Fruit fly (Drosophila melanogaster) whole organism, embryonic: Measurements from ENCODE around the gene CAH3.

Experiments used
- Adf1 ChIP-seq: fragments of 200-800 bp; sonication (Bioruptor generic); IDR thresholded peaks from 2 replicates; pipeline ENCODE4 v1.3.6; 2022; ENCODE audit warnings: missing biosample characterization, missing genetic modification characterization
- Bteb2 ChIP-seq: fragments of 200-800 bp; sonication (Bioruptor generic); optimal IDR thresholded peaks from 2 replicates; lab custom pipeline; 2016; ENCODE audit warnings: missing biosample characterization, missing genetic modification characterization
- CG1024 ChIP-seq: fragments of 200-800 bp; sonication (Bioruptor generic); IDR thresholded peaks from 2 replicates; pipeline ENCODE4 v1.3.6; 2022; ENCODE audit warnings: missing biosample characterization, missing genetic modification characterization
- CG10654 ChIP-seq: fragments of 200-800 bp; sonication (Bioruptor generic); optimal IDR thresholded peaks from 2 replicates; lab custom pipeline; 2016; ENCODE audit warnings: missing biosample characterization, missing genetic modification characterization
- CG11093 ChIP-seq: fragments of 200-800 bp; sonication (Bioruptor generic); IDR thresholded peaks from 3 replicates; pipeline ENCODE4 v1.3.6; 2022; ENCODE audit warnings: missing biosample characterization, missing genetic modification characterization
- CG11695 ChIP-seq: fragments of 200-800 bp; sonication (Bioruptor generic); IDR thresholded peaks from 3 replicates; pipeline ENCODE4 v1.3.6; 2022; ENCODE audit warnings: missing biosample characterization, missing genetic modification characterization
- CG12769 ChIP-seq: fragments of 200-800 bp; sonication (Bioruptor generic); optimal IDR thresholded peaks from 2 replicates; lab custom pipeline; 2019; ENCODE audit warnings: missing biosample characterization, mild to moderate bottlenecking, missing genetic modification characterization, moderate library complexity
- CG17359 ChIP-seq: fragments of 200-800 bp; sonication (Bioruptor generic); optimal IDR thresholded peaks from 3 replicates; lab custom pipeline; 2018; ENCODE audit warnings: missing biosample characterization, mild to moderate bottlenecking, missing genetic modification characterization, moderate library complexity
- CG1792 ChIP-seq: fragments of 200-800 bp; sonication (Bioruptor generic); optimal IDR thresholded peaks from 2 replicates; lab custom pipeline; 2016; ENCODE audit warnings: missing biosample characterization, missing genetic modification characterization
- CG2678 ChIP-seq: fragments of 200-800 bp; sonication (Bioruptor generic); optimal IDR thresholded peaks from 3 replicates; lab custom pipeline; 2019; ENCODE audit warnings: missing biosample characterization, mild to moderate bottlenecking, missing genetic modification characterization, moderate library complexity
- CG2712 ChIP-seq: fragments of 200-800 bp; optimal IDR thresholded peaks from 3 replicates; lab custom pipeline; 2019; ENCODE audit warnings: missing biosample characterization, mild to moderate bottlenecking, missing genetic modification characterization, moderate library complexity
- CG30020 ChIP-seq: fragments of 200-800 bp; optimal IDR thresholded peaks from 2 replicates; lab custom pipeline; 2019; ENCODE audit warnings: missing biosample characterization, mild to moderate bottlenecking, missing genetic modification characterization, moderate library complexity
- CG30431 ChIP-seq: fragments of 200-800 bp; sonication (Bioruptor generic); optimal IDR thresholded peaks from 2 replicates; lab custom pipeline; 2017; ENCODE audit warnings: missing biosample characterization, missing genetic modification characterization
- CG33557 ChIP-seq: fragments of 200-800 bp; sonication (Bioruptor generic); optimal IDR thresholded peaks from 2 replicates; lab custom pipeline; 2019; ENCODE audit warnings: missing biosample characterization, mild to moderate bottlenecking, missing genetic modification characterization, moderate library complexity
- CG4404 ChIP-seq: fragments of 200-800 bp; sonication (Bioruptor generic); IDR thresholded peaks from 2 replicates; pipeline ENCODE4 v1.3.6; 2022; ENCODE audit warnings: missing biosample characterization, missing genetic modification characterization
- CG6689 ChIP-seq: fragments of 200-800 bp; sonication (Bioruptor generic); IDR thresholded peaks from 2 replicates; pipeline ENCODE4 v1.3.6; 2022; ENCODE audit warnings: missing biosample characterization, missing genetic modification characterization
- CG6765 ChIP-seq: fragments of 200-800 bp; sonication (Bioruptor generic); optimal IDR thresholded peaks from 3 replicates; lab custom pipeline; 2017; ENCODE audit warnings: missing biosample characterization, mild to moderate bottlenecking, missing genetic modification characterization
- CG6854 ChIP-seq: fragments of 200-800 bp; sonication (Bioruptor generic); optimal IDR thresholded peaks from 3 replicates; lab custom pipeline; 2017; ENCODE audit warnings: missing biosample characterization, mild to moderate bottlenecking, missing genetic modification characterization
- CG7372 ChIP-seq: fragments of 200-800 bp; sonication (Bioruptor generic); IDR thresholded peaks from 2 replicates; pipeline ENCODE4 v1.3.6; 2022; ENCODE audit warnings: missing biosample characterization, missing genetic modification characterization
- CG8089 ChIP-seq: fragments of 200-800 bp; sonication (Bioruptor generic); optimal IDR thresholded peaks from 3 replicates; lab custom pipeline; 2016; ENCODE audit warnings: missing biosample characterization, missing genetic modification characterization
- CG9215 ChIP-seq: fragments of 200-800 bp; sonication (Bioruptor generic); IDR thresholded peaks from 2 replicates; pipeline ENCODE4 v1.3.6; 2022; ENCODE audit warnings: missing biosample characterization, missing genetic modification characterization
- CG9437 ChIP-seq: fragments of 200-800 bp; sonication (Bioruptor generic); optimal IDR thresholded peaks from 2 replicates; lab custom pipeline; 2018; ENCODE audit warnings: missing biosample characterization, mild to moderate bottlenecking, missing genetic modification characterization
- Deaf1 ChIP-seq: fragments of 200-800 bp; optimal IDR thresholded peaks from 3 replicates; lab custom pipeline; 2019; ENCODE audit warnings: missing biosample characterization, mild to moderate bottlenecking, missing genetic modification characterization, moderate library complexity
- Fer3 ChIP-seq: fragments of 200-800 bp; sonication (Bioruptor generic); optimal IDR thresholded peaks from 2 replicates; lab custom pipeline; 2018; ENCODE audit warnings: missing biosample characterization, mild to moderate bottlenecking, missing genetic modification characterization, moderate library complexity
- HHEX ChIP-seq: fragments of 200-800 bp; sonication (Bioruptor generic); optimal IDR thresholded peaks from 3 replicates; lab custom pipeline; 2017; ENCODE audit warnings: missing biosample characterization, mild to moderate bottlenecking, missing genetic modification characterization, missing genetic modification reagents
- Kr ChIP-seq: fragments of 200-800 bp; sonication (Bioruptor generic); optimal IDR thresholded peaks from 2 replicates; lab custom pipeline; 2017; ENCODE audit warnings: missing biosample characterization, mild to moderate bottlenecking, missing genetic modification characterization
- Meics ChIP-seq: fragments of 200-800 bp; sonication (Bioruptor generic); optimal IDR thresholded peaks from 2 replicates; lab custom pipeline; 2017; ENCODE audit warnings: missing biosample characterization, mild to moderate bottlenecking, missing genetic modification characterization
- Nf-YB ChIP-seq: fragments of 200-800 bp; sonication (Bioruptor generic); optimal IDR thresholded peaks from 3 replicates; lab custom pipeline; 2019; ENCODE audit warnings: missing biosample characterization, mild to moderate bottlenecking, missing genetic modification characterization, moderate library complexity
- Ptx1 ChIP-seq: fragments of 200-800 bp; sonication (Bioruptor generic); IDR thresholded peaks from 2 replicates; pipeline ENCODE4 v1.3.6; 2022; ENCODE audit warnings: missing biosample characterization, missing genetic modification characterization
- Ravus ChIP-seq: fragments of 200-800 bp; sonication (Bioruptor generic); IDR thresholded peaks from 2 replicates; pipeline ENCODE4 v1.3.6; 2022; ENCODE audit warnings: missing biosample characterization, missing genetic modification characterization
- Rfx ChIP-seq: fragments of 200-800 bp; sonication (Bioruptor generic); IDR thresholded peaks from 2 replicates; pipeline ENCODE4 v1.3.6; 2022; ENCODE audit warnings: missing biosample characterization, missing genetic modification characterization
- Sry-δ ChIP-seq: fragments of 200-800 bp; sonication (Bioruptor generic); optimal IDR thresholded peaks from 2 replicates; lab custom pipeline; 2016; ENCODE audit warnings: missing biosample characterization, missing genetic modification characterization
- ab ChIP-seq: fragments of 200-800 bp; sonication (Bioruptor generic); optimal IDR thresholded peaks from 2 replicates; lab custom pipeline; 2016; ENCODE audit warnings: missing biosample characterization, missing genetic modification characterization
- al ChIP-seq: fragments of 200-800 bp; sonication (Bioruptor generic); IDR thresholded peaks from 2 replicates; pipeline ENCODE4 v1.3.6; 2022; ENCODE audit warnings: missing biosample characterization, missing genetic modification characterization
- bowl ChIP-seq: fragments of 200-800 bp; sonication (Bioruptor generic); IDR thresholded peaks from 2 replicates; pipeline ENCODE4 v1.3.6; 2022; ENCODE audit warnings: missing biosample characterization, missing genetic modification characterization
- bsh ChIP-seq, 2 experiments: fragments of 200-800 bp; sonication (Bioruptor generic); optimal IDR thresholded peaks; 2 replicates each; lab custom pipeline; 2017 to 2018; ENCODE audit warnings: mild to moderate bottlenecking in 2 of 2, missing biosample characterization in 2 of 2, missing genetic modification characterization in 2 of 2, moderate library complexity in 1 of 2
- chif ChIP-seq, 2 experiments: fragments of 200-800 bp; sonication (Bioruptor generic); optimal IDR thresholded peaks; 3 replicates each; lab custom pipeline; 2016; ENCODE audit warnings: missing biosample characterization in 2 of 2, missing genetic modification characterization in 2 of 2
- dan ChIP-seq: fragments of 200-800 bp; sonication (Bioruptor generic); IDR thresholded peaks from 2 replicates; pipeline ENCODE4 v1.3.6; 2022; ENCODE audit warnings: missing biosample characterization, missing genetic modification characterization
- dm ChIP-seq: fragments of 200-800 bp; sonication (Bioruptor generic); optimal IDR thresholded peaks from 3 replicates; lab custom pipeline; 2016; ENCODE audit warnings: missing biosample characterization, missing genetic modification characterization
- dmrt11E ChIP-seq: fragments of 200-800 bp; sonication (Bioruptor generic); optimal IDR thresholded peaks from 3 replicates; lab custom pipeline; 2018; ENCODE audit warnings: missing biosample characterization, mild to moderate bottlenecking, missing genetic modification characterization, moderate library complexity
- emc ChIP-seq: fragments of 200-800 bp; sonication (Bioruptor generic); optimal IDR thresholded peaks from 2 replicates; lab custom pipeline; 2016; ENCODE audit warnings: missing biosample characterization, missing genetic modification characterization
- eve ChIP-seq, 2 experiments: fragments of >200 bp; optimal IDR thresholded peaks; 2 replicates each; lab custom pipeline; 2017; ENCODE audit warnings: missing biosample characterization in 2 of 2, missing genetic modification characterization in 2 of 2
- fd3F ChIP-seq: fragments of 200-800 bp; sonication (Bioruptor generic); optimal IDR thresholded peaks from 2 replicates; lab custom pipeline; 2018; ENCODE audit warnings: missing biosample characterization, mild to moderate bottlenecking, missing genetic modification characterization, moderate library complexity
- fd96Cb ChIP-seq: fragments of 200-800 bp; sonication (Bioruptor generic); optimal IDR thresholded peaks from 2 replicates; lab custom pipeline; 2018; ENCODE audit warnings: missing biosample characterization, mild to moderate bottlenecking, missing genetic modification characterization, moderate library complexity
- lab ChIP-seq: fragments of 200-800 bp; sonication (Bioruptor generic); optimal IDR thresholded peaks from 3 replicates; lab custom pipeline; 2017; ENCODE audit warnings: missing biosample characterization, missing genetic modification characterization, mild to moderate bottlenecking, moderate library complexity, missing genetic modification reagents
- maf-S ChIP-seq: fragments of 200-800 bp; sonication (Bioruptor generic); optimal IDR thresholded peaks from 2 replicates; lab custom pipeline; 2016; ENCODE audit warnings: missing biosample characterization, missing genetic modification characterization
- onecut ChIP-seq: fragments of 200-800 bp; sonication (Bioruptor generic); IDR thresholded peaks from 2 replicates; pipeline ENCODE4 v1.3.6; 2022; ENCODE audit warnings: missing biosample characterization, missing genetic modification characterization
- pho ChIP-seq: fragments of 200-800 bp; sonication (Bioruptor generic); optimal IDR thresholded peaks from 2 replicates; lab custom pipeline; 2016; ENCODE audit warnings: missing biosample characterization, missing genetic modification characterization
- phol ChIP-seq: fragments of 200-800 bp; sonication (Bioruptor generic); optimal IDR thresholded peaks from 3 replicates; lab custom pipeline; 2018; ENCODE audit warnings: missing biosample characterization, mild to moderate bottlenecking, missing genetic modification characterization, moderate library complexity
- pita ChIP-seq: fragments of 200-800 bp; sonication (Bioruptor generic); optimal IDR thresholded peaks from 2 replicates; lab custom pipeline; 2017; ENCODE audit warnings: missing biosample characterization, mild to moderate bottlenecking, missing genetic modification characterization
- sens ChIP-seq: fragments of 200-800 bp; sonication (Bioruptor generic); peaks from one replicate; lab custom pipeline; 2016; ENCODE audit warnings: missing biosample characterization, missing genetic modification characterization
- tio ChIP-seq: fragments of 200-800 bp; sonication (Bioruptor generic); optimal IDR thresholded peaks from 2 replicates; lab custom pipeline; 2017; ENCODE audit warnings: missing biosample characterization, missing genetic modification characterization, inconsistent platforms

CAH3 gene

dm6 chrX:8730306-8730705 is 49.3 kb downstream of the CAH3 start:
- TF ChIP-seq Kr (GFP tag; lab: Kevin White, UChicago) (no peak), phol (tag; lab: Kevin White, UChicago) (peak; percentile 4), CG7372 (GFP tag; lab: Robert Waterston, UW) (no peak), Adf1 (GFP tag; lab: Robert Waterston, UW) (no peak), al (GFP tag; lab: Robert Waterston, UW) (no peak), CG9215 (GFP tag; lab: Robert Waterston, UW) (no peak), Sry-δ (GFP tag; lab: Kevin White, UChicago) (no peak), pita (GFP tag; lab: Kevin White, UChicago) (no peak), ab (GFP tag; lab: Kevin White, UChicago) (no peak), Ptx1 (GFP tag; lab: Robert Waterston, UW) (peak; percentile 31; the same call in 1 of the 2 replicates), CG2678 (peak; percentile 52), CG17359 (no peak), dan (GFP tag; lab: Robert Waterston, UW) (no peak), CG6765 (no peak), fd3F (no peak), CG4404 (GFP tag; lab: Robert Waterston, UW) (peak; percentile 25; the same call in 1 of the 2 replicates), maf-S (no peak), lab (GFP tag; lab: Kevin White, UChicago) (peak; percentile 25), CG30020 (tag; lab: Kevin White, UChicago) (no peak), Bteb2 (GFP tag; lab: Kevin White, UChicago) (no peak), CG6854 (GFP tag; lab: Kevin White, UChicago) (no peak), tio (GFP tag; lab: Kevin White, UChicago) (no peak), Nf-YB (GFP tag; lab: Kevin White, UChicago) (no peak), Ravus (GFP tag; lab: Robert Waterston, UW) (no peak), HHEX (GFP tag; lab: Kevin White, UChicago) (no peak), CG2712 (peak; percentile 13), pho (GFP tag; lab: Kevin White, UChicago) (no peak), eve (GFP tag; optimal IDR thresholded peaks at IDR 0.05; lab: Kevin White, UChicago) (no peak), Fer3 (tag; lab: Kevin White, UChicago) (no peak), CG1792 (GFP tag; lab: Kevin White, UChicago) (no peak), CG30431 (GFP tag; lab: Kevin White, UChicago) (no peak), onecut (GFP tag; lab: Robert Waterston, UW) (no peak), CG9437 (GFP tag; lab: Kevin White, UChicago) (no peak), CG12769 (peak; percentile 36), emc (no peak), Meics (GFP tag; lab: Kevin White, UChicago) (peak; percentile 17), dm (GFP tag; lab: Kevin White, UChicago) (no peak), CG1024 (GFP tag; lab: Robert Waterston, UW) (no peak), bowl (GFP tag; lab: Robert Waterston, UW) (no peak), CG33557 (GFP tag; lab: Kevin White, UChicago) (no peak), Rfx (GFP tag; lab: Robert Waterston, UW) (0 out of 2 replicates have a peak, but pooled peaks have one; percentile 38), CG11695 (no peak), sens (peak; percentile 68), CG6689 (GFP tag; lab: Robert Waterston, UW) (0 out of 2 replicates have a peak, but pooled peaks have one; percentile 27), fd96Cb (peak; percentile 8), Deaf1 (tag; lab: Kevin White, UChicago) (no peak), bsh (GFP tag; optimal IDR thresholded peaks at IDR 0.05; lab: Kevin White, UChicago) (no peak), CG10654 (no peak), CG11093 (no peak), CG8089 (GFP tag; lab: Kevin White, UChicago) (no peak), dmrt11E (tag; lab: Kevin White, UChicago) (peak; percentile 24), chif (GFP tag; optimal IDR thresholded peaks at IDR 0.05; lab: Kevin White, UChicago) (no peak)
